Fruit fly (Drosophila melanogaster): ENCODE results near the gene CG6576.

The CG6576 gene

DNA sequence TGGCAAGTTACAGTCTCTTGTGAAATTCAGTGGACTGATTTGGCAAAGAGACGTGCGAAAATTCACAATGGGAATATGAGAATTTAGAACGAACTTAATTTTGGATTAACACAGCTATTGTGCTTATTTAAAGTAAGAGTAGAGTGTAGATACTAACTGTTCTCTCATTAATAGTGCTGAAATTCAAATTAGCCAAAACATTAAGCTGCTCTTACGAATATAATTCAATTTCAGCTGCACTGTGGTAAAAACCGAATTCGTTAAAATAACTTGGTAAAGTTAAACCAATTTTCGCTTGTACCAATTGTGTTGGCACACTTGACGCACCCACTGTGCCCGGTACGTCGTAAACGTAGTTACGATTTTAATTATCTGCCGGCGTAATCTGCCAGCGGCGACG is 12.1 kb downstream of the CG6576 start (continued):
- TF ChIP-seq psq (GFP tag; optimal IDR thresholded peaks at IDR 0.05) (no peak), CG1647 (GFP tag; optimal IDR thresholded peaks at IDR 0.05) (no peak), Myb (GFP tag; optimal IDR thresholded peaks at IDR 0.05) (peak; percentile 52), mld (GFP tag; IDR thresholded peaks at IDR 0.05; ENCODE audit: partially characterized antibody) (no peak), H15 (GFP tag; IDR thresholded peaks at IDR 0.05) (no peak), Ravus (GFP tag; IDR thresholded peaks at IDR 0.05) (no peak), CG17568 (GFP tag; optimal IDR thresholded peaks at IDR 0.05) (no peak), CG12236 (GFP tag; optimal IDR thresholded peaks at IDR 0.05) (no peak), sd (tag; optimal IDR thresholded peaks at IDR 0.05) (no peak), Gug (GFP tag; IDR thresholded peaks at IDR 0.05) (no peak; the same call in 3 of the 4 replicates), CG17612 (GFP tag; IDR thresholded peaks at IDR 0.05) (no peak), dysf (GFP tag; IDR thresholded peaks at IDR 0.05) (peak; percentile 65; the same call in 2 of the 3 replicates), HmgD (GFP tag; optimal IDR thresholded peaks at IDR 0.05) (no peak), CG9817 (tag; optimal IDR thresholded peaks at IDR 0.05) (peak; percentile 23), amos (GFP tag; IDR thresholded peaks at IDR 0.05; ENCODE audit: partially characterized antibody) (no peak), crol (GFP tag; IDR thresholded peaks at IDR 0.05) (no peak), CG3163 (GFP tag; optimal IDR thresholded peaks at IDR 0.05) (no peak), mam (GFP tag; optimal IDR thresholded peaks at IDR 0.05) (peak; percentile 47), ssp (GFP tag; IDR thresholded peaks at IDR 0.05) (no peak), CG12942 (GFP tag; optimal IDR thresholded peaks at IDR 0.05) (no peak), Meics (GFP tag; optimal IDR thresholded peaks at IDR 0.05) (peak; percentile 73), ERR (GFP tag; optimal IDR thresholded peaks at IDR 0.05) (no peak), unc-4 (GFP tag; IDR thresholded peaks at IDR 0.05; ENCODE audit: partially characterized antibody) (no peak), CoRest (tag; optimal IDR thresholded peaks at IDR 0.05) (peak; percentile 67), exex (tag; optimal IDR thresholded peaks at IDR 0.05) (no peak), CHES-1-like (GFP tag; optimal IDR thresholded peaks at IDR 0.05) (peak; percentile 60), CG7839 (tag; optimal IDR thresholded peaks at IDR 0.05) (peak; percentile 72), Mes4 (GFP tag; optimal IDR thresholded peaks at IDR 0.05) (no peak), CG15011 (GFP tag; optimal IDR thresholded peaks at IDR 0.05) (peak; percentile 7), fd96Cb (tag; optimal IDR thresholded peaks at IDR 0.05) (no peak), Ada2b (GFP tag; IDR thresholded peaks at IDR 0.05) (peak; percentile 14; the same call in 1 of the 2 replicates), btn (GFP tag; optimal IDR thresholded peaks at IDR 0.05) (no peak), gro (GFP tag; optimal IDR thresholded peaks at IDR 0.05) (no peak), maf-S (GFP tag; optimal IDR thresholded peaks at IDR 0.05) (peak; percentile 34), cato (GFP tag; optimal IDR thresholded peaks at IDR 0.05; ENCODE audit: borderline replicate concordance) (no peak), CG6272 (GFP tag; IDR thresholded peaks at IDR 0.05) (no peak), CTCF (GFP tag; optimal IDR thresholded peaks at IDR 0.05) (no peak), CG11723 (GFP tag; optimal IDR thresholded peaks at IDR 0.05) (peak; percentile 26), Asciz (GFP tag; optimal IDR thresholded peaks at IDR 0.05) (no peak), Antp (GFP tag; optimal IDR thresholded peaks at IDR 0.05) (peak; percentile 31), sim (GFP tag; IDR thresholded peaks at IDR 0.05) (no peak), E2f1 (GFP tag; IDR thresholded peaks at IDR 0.05) (no peak), CG17385 (GFP tag; optimal IDR thresholded peaks at IDR 0.05) (peak; percentile 23), CG7556 (GFP tag; optimal IDR thresholded peaks at IDR 0.05) (peak; percentile 64), MESR4 (GFP tag; optimal IDR thresholded peaks at IDR 0.05) (no peak), lmd (GFP tag; IDR thresholded peaks at IDR 0.05) (peak; percentile 70), CG10321 (GFP tag; IDR thresholded peaks at IDR 0.05) (no peak), bsh (GFP tag; optimal IDR thresholded peaks at IDR 0.05) (peak in 1 of 2 experiments; percentile 41), D19B (GFP tag; optimal IDR thresholded peaks at IDR 0.05) (peak; percentile 11), Hand (GFP tag; optimal IDR thresholded peaks at IDR 0.05) (peak; percentile 39), nerfin-1 (tag; optimal IDR thresholded peaks at IDR 0.05) (no peak), CG6254 (GFP tag; optimal IDR thresholded peaks at IDR 0.05) (no peak)
